Worm (Caenorhabditis elegans) whole organism, L3 larva: ENCODE data around the gene gtf-2H3.

ENCODE experiments used
- R02D3.7 ChIP-seq: fragments of 150-350 bp; optimal IDR thresholded peaks from 2 replicates; lab custom pipeline; 2014; ENCODE audit warnings: missing biosample characterization, missing genetic modification characterization
- aly-2 ChIP-seq: fragments of 150-350 bp; optimal IDR thresholded peaks from 2 replicates; lab custom pipeline; 2014; ENCODE audit warnings: missing biosample characterization, missing genetic modification characterization
- ceh-16 ChIP-seq: sonication (generic microtip); optimal IDR thresholded peaks from 2 replicates; lab custom pipeline; 2017; ENCODE audit warnings: missing biosample characterization, missing genetic modification characterization
- ceh-28 ChIP-seq: fragments of 150-350 bp; optimal IDR thresholded peaks from 2 replicates; lab custom pipeline; 2014; ENCODE audit warnings: missing biosample characterization, missing genetic modification reagents, missing genetic modification characterization
- ceh-82 ChIP-seq: fragments of 150-350 bp; optimal IDR thresholded peaks from 2 replicates; lab custom pipeline; 2014; ENCODE audit warnings: missing biosample characterization, missing genetic modification characterization
- ceh-9 ChIP-seq: sonication (generic microtip); optimal IDR thresholded peaks from 2 replicates; lab custom pipeline; 2018; ENCODE audit warnings: missing biosample characterization, missing genetic modification characterization
- daf-12 ChIP-seq: fragments of 150-350 bp; optimal IDR thresholded peaks from 2 replicates; lab custom pipeline; 2014; ENCODE audit warnings: missing biosample characterization, missing genetic modification reagents, missing genetic modification characterization
- egl-27 ChIP-seq: sonication (generic microtip); optimal IDR thresholded peaks from 4 replicates; lab custom pipeline; 2017; ENCODE audit warnings: missing biosample characterization, missing genetic modification reagents, missing genetic modification characterization
- egl-5 ChIP-seq: fragments of 150-350 bp; optimal IDR thresholded peaks from 2 replicates; lab custom pipeline; 2017; ENCODE audit warnings: missing biosample characterization, missing genetic modification reagents, missing genetic modification characterization, inconsistent platforms
- elt-1 ChIP-seq: fragments of 150-350 bp; optimal IDR thresholded peaks from 2 replicates; lab custom pipeline; 2014; ENCODE audit warnings: missing biosample characterization, missing genetic modification characterization
- elt-2 ChIP-seq: sonication (generic microtip); optimal IDR thresholded peaks from 2 replicates; lab custom pipeline; 2016; ENCODE audit warnings: missing genetic modification reagents, mild to moderate bottlenecking, missing genetic modification characterization, missing compliant biosample characterization
- elt-3 ChIP-seq, 3 experiments: fragments of 150-350 bp in 1 of 3; sonication (generic microtip) in 2 of 3; optimal IDR thresholded peaks; 2 replicates in 2 of 3; 4 replicates in 1 of 3; lab custom pipeline; 2014 to 2017; ENCODE audit warnings: missing biosample characterization in 3 of 3, missing genetic modification characterization in 3 of 3
- eor-1 ChIP-seq, 2 experiments: fragments of 150-350 bp; optimal IDR thresholded peaks; 2 replicates each; lab custom pipeline; 2014 to 2018; ENCODE audit warnings: missing biosample characterization in 2 of 2, missing genetic modification characterization in 2 of 2
- fkh-10 ChIP-seq: sonication (generic microtip); optimal IDR thresholded peaks from 2 replicates; lab custom pipeline; 2017; ENCODE audit warnings: missing biosample characterization, missing genetic modification reagents, missing genetic modification characterization
- fkh-2 ChIP-seq: fragments of 150-350 bp; optimal IDR thresholded peaks from 2 replicates; lab custom pipeline; 2014; ENCODE audit warnings: missing biosample characterization, missing genetic modification reagents, missing genetic modification characterization
- fos-1 ChIP-seq: fragments of 150-350 bp; optimal IDR thresholded peaks from 2 replicates; lab custom pipeline; 2014; ENCODE audit warnings: missing biosample characterization, missing genetic modification characterization
- hmg-11 ChIP-seq: sonication (generic microtip); optimal IDR thresholded peaks from 2 replicates; lab custom pipeline; 2016; ENCODE audit warnings: missing genetic modification characterization, missing compliant biosample characterization
- jun-1 ChIP-seq: fragments of 150-350 bp; optimal IDR thresholded peaks from 2 replicates; lab custom pipeline; 2014; ENCODE audit warnings: missing biosample characterization, missing genetic modification reagents, missing genetic modification characterization
- lin-15B ChIP-seq: fragments of 150-350 bp; optimal IDR thresholded peaks from 2 replicates; lab custom pipeline; 2014; ENCODE audit warnings: missing biosample characterization, missing genetic modification characterization
- lin-39 ChIP-seq: fragments of 150-350 bp; optimal IDR thresholded peaks from 2 replicates; lab custom pipeline; 2018; ENCODE audit warnings: missing biosample characterization, missing genetic modification reagents, missing genetic modification characterization
- lsy-12 ChIP-seq: sonication (generic microtip); optimal IDR thresholded peaks from 2 replicates; lab custom pipeline; 2016; ENCODE audit warnings: mild to moderate bottlenecking, missing genetic modification characterization, missing compliant biosample characterization
- mdl-1 ChIP-seq: fragments of 150-350 bp; optimal IDR thresholded peaks from 2 replicates; lab custom pipeline; 2014; ENCODE audit warnings: missing biosample characterization, missing genetic modification characterization
- mml-1 ChIP-seq: fragments of 150-350 bp; sonication (generic microtip); optimal IDR thresholded peaks from 3 replicates; lab custom pipeline; 2014; ENCODE audit warnings: missing biosample characterization, missing genetic modification characterization
- nfya-1 ChIP-seq: sonication (generic microtip); optimal IDR thresholded peaks from 2 replicates; lab custom pipeline; 2017; ENCODE audit warnings: missing genetic modification characterization, mild to moderate bottlenecking, missing compliant biosample characterization, antibody characterized with exemption, moderate library complexity; ENCODE audit not compliant: insufficient read depth
- nhr-11 ChIP-seq: fragments of 150-350 bp; optimal IDR thresholded peaks from 2 replicates; lab custom pipeline; 2014; ENCODE audit warnings: missing biosample characterization, missing genetic modification characterization
- nhr-12 ChIP-seq: fragments of 150-350 bp; optimal IDR thresholded peaks from 2 replicates; lab custom pipeline; 2014; ENCODE audit warnings: missing biosample characterization, missing genetic modification characterization
- nhr-23 ChIP-seq: fragments of 150-350 bp; optimal IDR thresholded peaks from 2 replicates; lab custom pipeline; 2014; ENCODE audit warnings: missing biosample characterization, missing genetic modification reagents, missing genetic modification characterization
- nhr-237 ChIP-seq: fragments of 150-350 bp; optimal IDR thresholded peaks from 2 replicates; lab custom pipeline; 2014; ENCODE audit warnings: missing biosample characterization, missing genetic modification characterization
- nhr-25 ChIP-seq: sonication (generic microtip); optimal IDR thresholded peaks from 2 replicates; lab custom pipeline; 2017; ENCODE audit warnings: missing biosample characterization, missing genetic modification characterization
- nhr-43 ChIP-seq: sonication (generic microtip); optimal IDR thresholded peaks from 2 replicates; lab custom pipeline; 2016; ENCODE audit warnings: mild to moderate bottlenecking, missing genetic modification characterization, missing compliant biosample characterization; ENCODE audit not compliant: poor library complexity, severe bottlenecking
- nhr-67 ChIP-seq: fragments of 150-350 bp; optimal IDR thresholded peaks from 2 replicates; lab custom pipeline; 2014; ENCODE audit warnings: missing biosample characterization, missing genetic modification characterization
- nhr-76 ChIP-seq: fragments of 150-350 bp; sonication (generic microtip); optimal IDR thresholded peaks from 5 replicates; lab custom pipeline; 2014; ENCODE audit warnings: missing biosample characterization, missing genetic modification characterization
- pha-4 ChIP-seq: fragments of 150-350 bp; optimal IDR thresholded peaks from 2 replicates; lab custom pipeline; 2014; ENCODE audit warnings: missing biosample characterization, missing genetic modification reagents, missing genetic modification characterization
- pqm-1 ChIP-seq: fragments of 150-350 bp; optimal IDR thresholded peaks from 2 replicates; lab custom pipeline; 2017; ENCODE audit warnings: missing biosample characterization, missing genetic modification characterization, inconsistent platforms
- skn-1 ChIP-seq: fragments of 150-350 bp; optimal IDR thresholded peaks from 2 replicates; lab custom pipeline; 2014; ENCODE audit warnings: missing biosample characterization, missing genetic modification characterization
- tbx-2 ChIP-seq: sonication (generic microtip); optimal IDR thresholded peaks from 2 replicates; lab custom pipeline; 2016; ENCODE audit warnings: mild to moderate bottlenecking, missing genetic modification characterization, missing compliant biosample characterization
- unc-39 ChIP-seq: sonication (generic microtip); optimal IDR thresholded peaks from 4 replicates; lab custom pipeline; 2017; ENCODE audit warnings: missing biosample characterization, missing genetic modification characterization
- zag-1 ChIP-seq: fragments of 150-350 bp; optimal IDR thresholded peaks from 2 replicates; lab custom pipeline; 2014; ENCODE audit warnings: missing biosample characterization, missing genetic modification characterization
- ztf-11 ChIP-seq: fragments of 150-350 bp; optimal IDR thresholded peaks from 2 replicates; lab custom pipeline; 2014; ENCODE audit warnings: missing biosample characterization, missing genetic modification characterization
- ztf-4 ChIP-seq: fragments of 150-350 bp; optimal IDR thresholded peaks from 2 replicates; lab custom pipeline; 2014; ENCODE audit warnings: missing biosample characterization, missing genetic modification characterization

gtf-2H3 gene

DNA sequence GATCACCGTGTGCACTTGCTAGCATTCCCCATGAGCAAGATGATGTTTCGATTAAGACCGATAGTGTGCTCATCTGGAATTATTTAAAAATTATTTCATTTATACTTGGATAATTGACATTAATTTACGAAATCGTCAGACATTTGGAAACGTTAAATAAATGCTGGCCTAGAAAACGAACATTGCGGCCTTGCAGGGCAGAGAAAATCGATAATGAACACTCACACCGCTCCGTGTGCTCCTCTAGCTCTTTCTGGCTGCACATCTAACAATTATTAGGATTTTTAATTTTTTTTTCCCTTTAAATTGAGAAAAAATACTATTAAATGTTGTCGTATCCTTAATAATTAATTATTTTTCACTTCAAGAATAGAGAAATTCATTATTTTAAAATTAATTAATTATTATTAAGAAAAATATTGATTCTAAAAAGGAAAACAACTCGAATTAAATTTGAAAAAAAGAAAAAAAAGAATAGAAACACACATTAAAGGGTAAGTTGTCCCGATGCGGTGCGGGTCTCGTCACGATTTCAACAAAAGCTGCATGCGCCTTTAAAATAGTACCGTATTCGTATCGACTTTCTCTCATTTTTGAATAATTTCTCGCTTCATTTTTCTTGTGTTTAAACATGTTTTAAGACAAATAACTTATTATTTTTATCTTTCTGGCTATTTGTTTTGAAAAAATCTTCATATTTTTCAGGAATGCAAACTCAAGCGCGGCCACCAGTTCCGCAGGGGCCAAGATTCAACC lies at the start of gene gtf-2H3, which contains the start of gene ham-3:
Gene gtf-2H3, minus strand, starts transcription at position 73 of the 756 bp plus-strand sequence.
Gene ham-3, plus strand, starts transcription at position 706 of the 756 bp plus-strand sequence.
- TF ChIP-seq nhr-43 (tag; lab: Kevin White, UChicago) (no peak), lin-15B (tag; lab: Kevin White, UChicago) (no peak), nfya-1 (tag; lab: Kevin White, UChicago) (peak; percentile 41), zag-1 (tag; lab: Kevin White, UChicago) (no peak), aly-2 (tag; lab: Kevin White, UChicago) (no peak), jun-1 (tag; lab: Kevin White, UChicago) (no peak), ceh-28 (tag; lab: Kevin White, UChicago) (peak; percentile 79), ztf-4 (tag; lab: Kevin White, UChicago) (no peak), ceh-9 (tag; lab: Kevin White, UChicago) (no peak), R02D3.7 (no peak), egl-27 (tag; lab: Kevin White, UChicago) (no peak), ceh-82 (tag; lab: Kevin White, UChicago) (no peak), mdl-1 (no peak), unc-39 (no peak), nhr-23 (no peak), hmg-11 (tag; lab: Kevin White, UChicago) (peak; percentile 33), elt-1 (no peak), ceh-16 (tag; lab: Kevin White, UChicago) (no peak), elt-2 (tag; lab: Kevin White, UChicago) (no peak)

- TF ChIP-seq elt-2 (tag; lab: Kevin White, UChicago) (no peak), mdl-1 (no peak), daf-12 (tag; lab: Kevin White, UChicago) (no peak), fkh-10 (GFP tag; lab: Kevin White, UChicago) (no peak), nfya-1 (tag; lab: Kevin White, UChicago) (no peak), nhr-76 (tag; lab: Kevin White, UChicago) (no peak)
- TF ChIP-seq, all 47 proteins: peak for 0
Measured at ce11 chrIII:10160385-10160784, 40.4 kb upstream of the gtf-2H3 start, which contains the start of the genes K08E5.5 and mua-3. TSS of gene K08E5.5 (minus strand) at chrIII:10160485. TSS of gene mua-3 (plus strand) at chrIII:10160697.

DNA sequence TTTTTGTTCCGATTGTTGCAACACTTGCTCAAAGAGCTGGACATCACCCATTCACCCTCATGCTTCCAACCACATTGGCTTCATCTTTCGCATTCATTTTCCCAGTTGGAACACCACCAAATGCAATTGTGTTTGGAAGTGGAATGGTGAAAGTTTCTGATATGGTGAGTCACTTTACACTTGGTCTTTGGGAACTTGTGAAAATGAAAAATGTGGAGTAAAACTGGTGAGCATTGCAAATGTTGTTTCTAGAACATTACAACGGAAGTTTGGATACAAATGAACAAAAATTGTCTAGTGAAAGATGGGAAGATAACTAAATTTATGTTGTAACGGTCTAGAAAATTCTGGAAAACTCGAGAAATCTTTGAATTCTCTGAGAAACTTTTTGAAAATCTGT lies 36.3 kb upstream of the gtf-2H3 start:
- TF ChIP-seq zag-1 (tag; lab: Kevin White, UChicago) (no peak), nhr-11 (tag; lab: Kevin White, UChicago) (no peak), nhr-12 (tag; lab: Kevin White, UChicago) (no peak), R02D3.7 (no peak), elt-3 (tag; optimal IDR thresholded peaks at IDR 0.05; lab: Kevin White, UChicago) (no peak), ceh-16 (tag; lab: Kevin White, UChicago) (no peak), pha-4 (no peak), jun-1 (tag; lab: Kevin White, UChicago) (no peak)

DNA sequence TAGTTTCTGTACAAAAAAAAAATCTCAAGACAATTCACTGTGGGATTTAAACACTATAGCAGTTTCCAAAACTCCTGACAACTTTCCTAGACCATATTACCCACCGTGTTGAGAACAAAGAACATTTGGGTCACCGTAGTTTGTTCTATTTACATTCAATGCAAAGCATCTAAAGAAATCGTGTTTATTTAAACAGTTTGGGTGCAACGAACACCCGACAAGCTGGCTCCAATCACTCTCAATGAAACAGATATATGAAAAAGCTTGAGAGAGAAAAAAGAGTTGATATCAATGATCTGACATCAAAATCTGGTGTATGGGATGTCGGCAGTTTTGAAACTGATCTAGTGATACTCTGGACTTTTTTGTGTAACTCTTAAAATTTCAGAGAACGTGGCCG lies 35.0 kb upstream of the gtf-2H3 start:
- no peak for TF ChIP-seq nhr-11 (tag; lab: Kevin White, UChicago)
- peak; percentile 93 for TF ChIP-seq pha-4
- peak; percentile 28 for TF ChIP-seq nfya-1 (tag; lab: Kevin White, UChicago)

- no peak for TF ChIP-seq pqm-1 (tag; lab: Kevin White, UChicago)
- peak; percentile 69 for TF ChIP-seq lin-39 (tag; lab: Kevin White, UChicago)
- no peak for TF ChIP-seq nhr-25 (tag; lab: Kevin White, UChicago)
- TF ChIP-seq ceh-82 (tag; lab: Kevin White, UChicago) = peak; percentile 42
- no peak for TF ChIP-seq elt-1
- TF ChIP-seq eor-1 (tag; optimal IDR thresholded peaks at IDR 0.05; lab: Kevin White, UChicago) = no peak
- TF ChIP-seq elt-2 (tag; lab: Kevin White, UChicago) = no peak
- TF ChIP-seq fos-1 (tag; lab: Kevin White, UChicago) = no peak
- TF ChIP-seq tbx-2 = no peak
- no peak for TF ChIP-seq egl-5 (tag; lab: Kevin White, UChicago)
- no peak for TF ChIP-seq lin-15B (tag; lab: Kevin White, UChicago)
- no peak for TF ChIP-seq R02D3.7
- TF ChIP-seq daf-12 (tag; lab: Kevin White, UChicago) = no peak
- no peak for TF ChIP-seq nhr-67 (tag; lab: Kevin White, UChicago)
- no peak for TF ChIP-seq fkh-2
- no peak for TF ChIP-seq nhr-237 (tag; lab: Kevin White, UChicago)
- no peak for TF ChIP-seq nhr-23
- no peak for TF ChIP-seq skn-1 (tag; lab: Kevin White, UChicago)
- no peak for TF ChIP-seq ceh-16 (tag; lab: Kevin White, UChicago)
- no peak for TF ChIP-seq ceh-28 (tag; lab: Kevin White, UChicago)
- no peak for TF ChIP-seq pha-4
- no peak for TF ChIP-seq mml-1 (tag; lab: Kevin White, UChicago)
- TF ChIP-seq ztf-4 (tag; lab: Kevin White, UChicago) = no peak
- peak; percentile 62 for TF ChIP-seq nfya-1 (tag; lab: Kevin White, UChicago)
- no peak for TF ChIP-seq nhr-11 (tag; lab: Kevin White, UChicago)
- no peak for TF ChIP-seq ztf-11
- no peak for TF ChIP-seq elt-3 (tag; optimal IDR thresholded peaks at IDR 0.05; lab: Kevin White, UChicago)
- TF ChIP-seq nhr-12 (tag; lab: Kevin White, UChicago) = no peak
- TF ChIP-seq zag-1 (tag; lab: Kevin White, UChicago) = no peak
- TF ChIP-seq fkh-10 (GFP tag; lab: Kevin White, UChicago) = peak; percentile 16
- no peak for TF ChIP-seq lsy-12 (tag; lab: Kevin White, UChicago)
Measured at ce11 chrIII:10153003-10153402, 33.1 kb upstream of the gtf-2H3 start.
